Worm (Caenorhabditis elegans): ENCODE measurements around the gene sri-30.

sri-30 gene

DNA sequence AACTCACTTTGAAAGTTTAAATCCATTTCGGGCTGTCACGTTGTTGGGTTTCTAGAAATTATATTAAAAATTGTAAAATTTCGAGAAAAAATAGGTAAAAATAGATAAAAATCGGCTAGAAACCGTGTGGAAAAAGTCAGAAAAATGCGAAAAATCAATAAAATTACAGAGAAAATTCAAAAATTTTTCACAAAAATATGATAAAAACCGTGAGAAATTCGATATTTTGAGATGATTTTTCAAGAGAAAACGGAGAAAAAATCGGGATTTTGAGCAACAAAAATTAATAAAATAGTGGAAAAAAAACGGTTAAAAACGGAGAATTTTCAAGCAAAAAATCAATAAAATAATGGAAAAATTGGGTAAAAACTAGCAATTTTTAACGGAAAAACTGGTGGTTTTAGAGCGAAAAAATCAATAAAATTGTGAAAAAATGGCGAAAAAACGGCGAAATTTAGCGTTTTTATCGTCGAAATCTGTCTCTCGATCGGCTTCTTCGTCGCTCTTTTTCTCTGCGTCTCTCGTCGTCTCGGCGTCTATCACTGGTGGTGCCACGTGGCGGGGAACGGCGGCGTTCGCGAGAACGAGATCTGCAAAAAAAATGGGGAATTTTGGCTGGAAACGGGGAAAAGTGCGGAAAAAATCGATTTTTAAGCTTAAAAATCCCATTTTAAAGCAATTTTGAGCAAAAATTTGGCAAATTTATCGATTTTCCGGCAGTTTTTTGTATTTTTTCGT is 25.2 kb downstream of the sri-30 start, which contains the start of gene Y25C1A.7:
Gene Y25C1A.7, minus strand, starts transcription at position 51 of the 738 bp plus-strand sequence.
- peak; percentile 60 for TF ChIP-seq crh-2 (tag; optimal IDR thresholded peaks at IDR 0.05)
- no peak for TF ChIP-seq ceh-82 (tag; optimal IDR thresholded peaks at IDR 0.05)

DNA sequence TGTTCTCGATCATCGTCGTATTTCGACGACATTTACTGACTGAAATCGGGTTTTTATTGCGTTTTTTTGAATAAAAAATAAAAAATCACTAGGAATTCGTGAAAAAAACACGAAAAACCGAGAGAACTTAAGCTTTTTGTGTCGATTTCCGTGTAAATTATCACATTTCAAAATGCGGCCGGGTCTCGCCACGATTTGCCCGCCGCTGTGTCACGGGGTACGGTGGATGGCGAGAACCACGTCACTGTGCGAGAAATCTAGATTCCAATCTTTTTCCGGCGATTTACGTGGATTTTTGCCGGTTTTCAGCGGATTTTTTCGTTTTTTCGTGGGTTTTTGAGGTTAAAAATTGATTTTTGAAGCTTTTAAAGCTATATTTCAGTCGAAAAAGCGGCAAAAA is 30.9 kb downstream of the sri-30 start, which contains the start of gene Y25C1A.8:
Gene Y25C1A.8, minus strand, starts transcription at position 45 of the 400 bp plus-strand sequence.
- TF ChIP-seq nhr-21 (tag; optimal IDR thresholded peaks at IDR 0.05) (peak; percentile 83), aly-2 (tag; optimal IDR thresholded peaks at IDR 0.05) (no peak), F13H6.1 (tag; optimal IDR thresholded peaks at IDR 0.05) (peak; percentile 90), sem-4 (tag; optimal IDR thresholded peaks at IDR 0.05) (peak; percentile 82), unc-39 (tag; optimal IDR thresholded peaks at IDR 0.05) (no peak), unc-62 (GFP tag; optimal IDR thresholded peaks at IDR 0.05) (peak; percentile 41), nhr-6 (tag; optimal IDR thresholded peaks at IDR 0.05) (peak; percentile 71), nhr-129 (tag; optimal IDR thresholded peaks at IDR 0.05) (peak; percentile 72), lin-11 (tag; optimal IDR thresholded peaks at IDR 0.05) (peak; percentile 80), ama-1 (optimal IDR thresholded peaks at IDR 0.05) (peak; percentile 59), mab-5 (tag; optimal IDR thresholded peaks at IDR 0.05) (peak; percentile 93), ceh-16 (tag; optimal IDR thresholded peaks at IDR 0.05) (peak; percentile 50), C34F6.9 (tag; optimal IDR thresholded peaks at IDR 0.05) (peak; percentile 85), nhr-12 (tag; optimal IDR thresholded peaks at IDR 0.05) (no peak), fos-1 (tag; optimal IDR thresholded peaks at IDR 0.05) (peak; percentile 82), lin-13 (GFP tag; optimal IDR thresholded peaks at IDR 0.05) (peak; percentile 88), unc-55 (GFP tag; optimal IDR thresholded peaks at IDR 0.05) (peak; percentile 97), blmp-1 (tag; optimal IDR thresholded peaks at IDR 0.05; ENCODE audit: insufficient read depth) (no peak), zag-1 (tag; optimal IDR thresholded peaks at IDR 0.05) (peak; percentile 41), gmeb-1 (tag; optimal IDR thresholded peaks at IDR 0.05) (peak; percentile 90), lsy-2 (tag; optimal IDR thresholded peaks at IDR 0.05) (peak; percentile 100), mdl-1 (tag; optimal IDR thresholded peaks at IDR 0.05) (peak in 1 of 2 experiments; percentile 76), nhr-237 (tag; optimal IDR thresholded peaks at IDR 0.05) (peak; percentile 18), mbf-1 (tag; optimal IDR thresholded peaks at IDR 0.05) (no peak), R02D3.7 (tag; optimal IDR thresholded peaks at IDR 0.05) (peak; percentile 59), elt-1 (tag; optimal IDR thresholded peaks at IDR 0.05) (no peak), snpc-4 (tag; optimal IDR thresholded peaks at IDR 0.05) (peak; percentile 58), ztf-4 (tag; optimal IDR thresholded peaks at IDR 0.05) (peak; percentile 73), ceh-82 (tag; optimal IDR thresholded peaks at IDR 0.05) (peak; percentile 59), egl-27 (tag; optimal IDR thresholded peaks at IDR 0.05) (peak; percentile 80), lin-39 (tag; optimal IDR thresholded peaks at IDR 0.05) (no peak), Y55F3AM.14 (GFP tag; optimal IDR thresholded peaks at IDR 0.05) (peak; percentile 58), nhr-25 (tag; optimal IDR thresholded peaks at IDR 0.05) (peak; percentile 90), nhr-10 (tag; optimal IDR thresholded peaks at IDR 0.05) (peak; percentile 48), ZK546.5 (tag; optimal IDR thresholded peaks at IDR 0.05) (peak; percentile 56), skn-1 (tag; optimal IDR thresholded peaks at IDR 0.05) (no peak), nhr-11 (tag; optimal IDR thresholded peaks at IDR 0.05) (no peak), sma-3 (GFP tag; optimal IDR thresholded peaks at IDR 0.05) (peak; percentile 90), crh-2 (tag; optimal IDR thresholded peaks at IDR 0.05) (peak; percentile 100), dmd-4 (tag; optimal IDR thresholded peaks at IDR 0.05) (peak; percentile 49)

DNA sequence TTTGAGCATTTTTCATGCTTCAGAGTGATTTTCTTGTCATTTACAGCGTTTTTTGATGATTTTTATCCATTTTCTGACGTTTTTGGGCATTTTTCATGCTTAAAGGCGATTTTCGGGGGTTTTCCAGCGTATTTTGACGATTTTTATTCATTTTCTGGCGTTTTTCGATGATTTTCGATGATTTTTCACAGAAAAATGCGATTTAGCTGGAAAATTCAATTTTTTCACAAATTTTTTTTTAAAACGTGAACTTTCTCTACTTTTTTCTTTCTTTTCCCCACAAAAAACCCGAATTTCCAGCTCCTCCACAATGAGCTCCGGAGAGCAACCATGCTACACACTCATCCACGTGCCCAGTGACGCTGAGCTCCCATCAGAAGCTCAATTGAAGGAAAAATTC is 32.5 kb downstream of the sri-30 start, which contains the start of gene copb-1:
Gene copb-1, plus strand, starts transcription at position 301 of the 400 bp plus-strand sequence.
- TF ChIP-seq nhr-12 (tag; optimal IDR thresholded peaks at IDR 0.05) (no peak), sma-9 (GFP tag; optimal IDR thresholded peaks at IDR 0.05) (no peak), sma-9 (tag; optimal IDR thresholded peaks at IDR 0.05) (no peak), ztf-4 (tag; optimal IDR thresholded peaks at IDR 0.05) (no peak), sma-3 (GFP tag; optimal IDR thresholded peaks at IDR 0.05) (no peak), dmd-4 (tag; optimal IDR thresholded peaks at IDR 0.05) (no peak), ztf-1 (GFP tag; conservative IDR thresholded peaks at IDR 0.05) (no peak), egl-27 (tag; optimal IDR thresholded peaks at IDR 0.05) (no peak), nhr-77 (tag; optimal IDR thresholded peaks at IDR 0.05) (no peak), ceh-16 (tag; optimal IDR thresholded peaks at IDR 0.05) (no peak)

Data from whole organism, L2 larva.